Worm (Caenorhabditis elegans): ENCODE measurements around the gene C34B4.2.

ce11 chrV:13034604-13035003 is 48.3 kb upstream of the C34B4.2 start, which contains the start of gene W07G4.7:
- TF ChIP-seq dao-5 (tag; optimal IDR thresholded peaks at IDR 0.05) (no peak), him-1 (tag; optimal IDR thresholded peaks at IDR 0.05) (no peak)

All from whole organism, L4/young adult.